Comparison of ENCODE assay signal across 2 worm cellular contexts in the genomic region with DNA sequence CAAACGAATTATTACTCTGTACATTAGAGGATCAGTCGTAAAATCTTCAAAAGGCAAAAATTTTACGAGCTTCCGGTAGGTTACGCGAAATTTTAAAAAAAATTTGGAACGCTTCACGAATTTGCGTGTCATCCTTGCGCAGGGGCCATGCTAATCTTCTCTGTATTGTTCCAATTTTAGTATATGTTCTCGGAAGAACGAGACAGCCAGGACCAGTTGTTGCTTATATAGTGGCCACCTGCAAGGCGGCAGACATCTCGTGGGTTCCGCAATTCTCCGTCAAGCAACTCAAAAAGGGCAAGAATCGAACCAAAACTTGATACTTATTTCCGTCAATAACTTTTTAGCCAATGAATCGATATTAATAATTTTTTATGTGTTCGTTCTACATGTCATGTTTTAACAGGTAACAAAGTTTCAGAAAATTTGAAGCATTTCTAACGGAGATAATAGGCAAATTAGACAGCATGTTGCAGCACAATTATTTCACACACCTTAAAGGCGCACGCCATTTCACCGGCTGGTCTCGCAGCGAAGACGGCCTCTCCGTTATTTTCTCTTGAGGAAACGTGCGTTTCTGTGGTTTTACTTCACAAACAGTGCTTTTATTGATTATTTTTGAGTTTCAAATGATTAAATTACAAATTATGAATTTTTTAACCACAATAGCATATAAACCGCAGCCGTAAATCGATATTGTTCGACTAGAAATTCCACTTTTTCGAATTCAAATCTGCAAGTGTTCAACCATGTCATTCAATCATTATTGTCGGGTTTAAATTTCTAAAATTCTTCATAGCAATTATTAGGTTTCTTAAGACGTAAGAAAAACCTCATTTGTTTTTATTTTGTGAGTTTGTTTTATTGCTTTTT.
TF ChIP-seq lines count a peak whose summit lies in the region.

No protein-coding gene starts in this region.

TF ChIP-seq in whole organism, L4 larva, 104 proteins besides CTCF, POLR2A, EP300 and RAD21 (continued from another document):
- TF ChIP-seq nhr-48 (tag; optimal IDR thresholded peaks at IDR 0.05; lab: Kevin White, UChicago) (peak; percentile 86), tag-97 (GFP tag; IDR thresholded peaks at IDR 0.05; lab: Robert Waterston, UW) (no peak), F49E8.2 (tag; optimal IDR thresholded peaks at IDR 0.05; lab: Kevin White, UChicago; ENCODE audit: borderline replicate concordance) (peak; percentile 93), mep-1 (tag; optimal IDR thresholded peaks at IDR 0.05; lab: Kevin White, UChicago) (peak; percentile 86), Y48G9A.11 (GFP tag; IDR thresholded peaks at IDR 0.05; lab: Robert Waterston, UW) (peak; percentile 87), snpc-4 (tag; optimal IDR thresholded peaks at IDR 0.05; lab: Kevin White, UChicago) (peak; percentile 96), pqm-1 (tag; optimal IDR thresholded peaks at IDR 0.05; lab: Kevin White, UChicago) (no peak), gei-8 (GFP tag; optimal IDR thresholded peaks at IDR 0.05; lab: Kevin White, UChicago) (peak; percentile 90), T26A8.4 (GFP tag; IDR thresholded peaks at IDR 0.05; lab: Robert Waterston, UW) (peak; percentile 95), aha-1 (tag; lab: Kevin White, UChicago) (peak; percentile 94), nhr-111 (GFP tag; optimal IDR thresholded peaks at IDR 0.05; lab: Kevin White, UChicago) (peak; percentile 81), arid-1 (GFP tag; conservative IDR thresholded peaks at IDR 0.05; lab: Robert Waterston, UW) (peak; percentile 95), zip-2 (tag; optimal IDR thresholded peaks at IDR 0.05; lab: Kevin White, UChicago) (peak; percentile 30), spr-1 (tag; optimal IDR thresholded peaks at IDR 0.05; lab: Kevin White, UChicago) (peak; percentile 77), jun-1 (tag; optimal IDR thresholded peaks at IDR 0.05; lab: Kevin White, UChicago) (peak; percentile 38), F26F4.8 (GFP tag; conservative IDR thresholded peaks at IDR 0.05; lab: Robert Waterston, UW) (peak; percentile 92), unc-130 (GFP tag; optimal IDR thresholded peaks at IDR 0.05; lab: Kevin White, UChicago) (peak; percentile 46), cey-2 (tag; optimal IDR thresholded peaks at IDR 0.05; lab: Kevin White, UChicago; ENCODE audit: borderline replicate concordance, insufficient read depth) (no peak), daf-8 (GFP tag; IDR thresholded peaks at IDR 0.05; lab: Robert Waterston, UW) (peak; percentile 76; the same call in 1 of the 2 replicates), nhr-237 (tag; optimal IDR thresholded peaks at IDR 0.05; lab: Kevin White, UChicago) (no peak), attf-4 (tag; optimal IDR thresholded peaks at IDR 0.05; lab: Kevin White, UChicago) (no peak), nhr-77 (tag; optimal IDR thresholded peaks at IDR 0.05; lab: Kevin White, UChicago) (no peak), Y75B8A.6 (GFP tag; IDR thresholded peaks at IDR 0.05; lab: Robert Waterston, UW) (peak; percentile 94), hif-1 (tag; optimal IDR thresholded peaks at IDR 0.05; lab: Kevin White, UChicago) (peak; percentile 5 to 96), nhr-42 (GFP tag; IDR thresholded peaks at IDR 0.05; lab: Robert Waterston, UW) (peak; percentile 93), aly-2 (tag; optimal IDR thresholded peaks at IDR 0.05; lab: Kevin White, UChicago) (no peak), ceh-32 (tag; optimal IDR thresholded peaks at IDR 0.05; lab: Kevin White, UChicago; ENCODE audit: poor library complexity) (peak; percentile 60), egl-43 (GFP tag; IDR thresholded peaks at IDR 0.05; lab: Robert Waterston, UW) (peak; percentile 94), Y5F2A.4 (GFP tag; optimal IDR thresholded peaks at IDR 0.05; lab: Kevin White, UChicago) (peak; percentile 84), nhr-11 (tag; optimal IDR thresholded peaks at IDR 0.05; lab: Kevin White, UChicago) (no peak), dmd-9 (GFP tag; IDR thresholded peaks at IDR 0.05; lab: Robert Waterston, UW) (peak; percentile 80), daf-19 (GFP tag; conservative IDR thresholded peaks at IDR 0.05; lab: Robert Waterston, UW) (peak; percentile 87), unc-39 (tag; optimal IDR thresholded peaks at IDR 0.05; lab: Kevin White, UChicago) (no peak), F10B5.3 (tag; optimal IDR thresholded peaks at IDR 0.05; lab: Kevin White, UChicago) (peak; percentile 83), lin-1 (GFP tag; IDR thresholded peaks at IDR 0.05; lab: Robert Waterston, UW) (peak; percentile 73; the same call in 1 of the 2 replicates), lin-15B (tag; optimal IDR thresholded peaks at IDR 0.05; lab: Kevin White, UChicago) (no peak), nhr-76 (tag; optimal IDR thresholded peaks at IDR 0.05; lab: Kevin White, UChicago) (no peak), T20F7.1 (GFP tag; optimal IDR thresholded peaks at IDR 0.05; lab: Kevin White, UChicago) (peak; percentile 79), ceh-82 (tag; optimal IDR thresholded peaks at IDR 0.05; lab: Kevin White, UChicago) (no peak), mes-2 (tag; optimal IDR thresholded peaks at IDR 0.05; lab: Kevin White, UChicago; ENCODE audit: poor library complexity, severe bottlenecking) (peak; percentile 93), Y105C5A.15 (GFP tag; IDR thresholded peaks at IDR 0.05; lab: Robert Waterston, UW) (peak; percentile 72; the same call in 1 of the 2 replicates), mdl-1 (tag; optimal IDR thresholded peaks at IDR 0.05; lab: Kevin White, UChicago) (peak in 1 of 2 experiments; percentile 5), lin-29 (GFP tag; IDR thresholded peaks at IDR 0.05; lab: Robert Waterston, UW) (peak; percentile 49; the same call in 1 of the 2 replicates), zfp-2 (tag; optimal IDR thresholded peaks at IDR 0.05; lab: Kevin White, UChicago) (peak; percentile 63), ztf-7 (tag; optimal IDR thresholded peaks at IDR 0.05; lab: Kevin White, UChicago) (peak; percentile 85), mxl-3 (GFP tag; optimal IDR thresholded peaks at IDR 0.05; lab: Kevin White, UChicago) (peak; percentile 60), nhr-28 (tag; optimal IDR thresholded peaks at IDR 0.05; lab: Kevin White, UChicago) (peak; percentile 70), pha-4 (GFP tag; IDR thresholded peaks at IDR 0.05; lab: Robert Waterston, UW) (peak; percentile 92), pha-4 (tag; optimal IDR thresholded peaks at IDR 0.05; lab: Kevin White, UChicago) (no peak), mdt-29 (GFP tag; IDR thresholded peaks at IDR 0.05; lab: Robert Waterston, UW) (peak; percentile 84; the same call in 1 of the 2 replicates), lir-3 (tag; optimal IDR thresholded peaks at IDR 0.05; lab: Kevin White, UChicago) (peak; percentile 82), saeg-2 (GFP tag; IDR thresholded peaks at IDR 0.05; lab: Robert Waterston, UW) (peak; percentile 78; the same call in 1 of the 2 replicates), lin-13 (GFP tag; optimal IDR thresholded peaks at IDR 0.05; lab: Kevin White, UChicago) (peak; percentile 60), nhr-25 (tag; optimal IDR thresholded peaks at IDR 0.05; lab: Kevin White, UChicago; ENCODE audit: borderline replicate concordance, insufficient read depth) (peak; percentile 61), ZK546.5 (tag; optimal IDR thresholded peaks at IDR 0.05; lab: Kevin White, UChicago) (no peak), hlh-11 (tag; optimal IDR thresholded peaks at IDR 0.05; lab: Kevin White, UChicago) (peak; percentile 83)

TF ChIP-seq in whole organism, late embryonic, 69 proteins besides CTCF, POLR2A, EP300 and RAD21 (continued from another document):
- no peak for TF ChIP-seq syd-9 (tag; optimal IDR thresholded peaks at IDR 0.05; lab: Kevin White, UChicago)
- TF ChIP-seq pqm-1 (tag; optimal IDR thresholded peaks at IDR 0.05; lab: Kevin White, UChicago): peak; percentile 4
- peak; percentile 75 for TF ChIP-seq ref-2 (tag; optimal IDR thresholded peaks at IDR 0.05; lab: Kevin White, UChicago)
- TF ChIP-seq elt-2 (tag; optimal IDR thresholded peaks at IDR 0.05; lab: Kevin White, UChicago): peak; percentile 76
- TF ChIP-seq F13H6.1 (tag; optimal IDR thresholded peaks at IDR 0.05; lab: Kevin White, UChicago): no peak
- TF ChIP-seq ceh-34 (tag; optimal IDR thresholded peaks at IDR 0.05; lab: Kevin White, UChicago): peak; percentile 44
- peak; percentile 78 for TF ChIP-seq fkh-6 (tag; optimal IDR thresholded peaks at IDR 0.05; lab: Kevin White, UChicago)
- peak; percentile 57 for TF ChIP-seq nhr-232 (tag; optimal IDR thresholded peaks at IDR 0.05; lab: Kevin White, UChicago)
- peak; percentile 44 for TF ChIP-seq pat-9 (tag; optimal IDR thresholded peaks at IDR 0.05; lab: Kevin White, UChicago)
- peak; percentile 60 for TF ChIP-seq sox-2 (GFP tag; IDR thresholded peaks at IDR 0.05; lab: Robert Waterston, UW)
- TF ChIP-seq C08G9.2 (tag; optimal IDR thresholded peaks at IDR 0.05; lab: Kevin White, UChicago): peak; percentile 39
- TF ChIP-seq ceh-14 (tag; optimal IDR thresholded peaks at IDR 0.05; lab: Kevin White, UChicago): peak; percentile 82
- TF ChIP-seq pha-2 (tag; optimal IDR thresholded peaks at IDR 0.05; lab: Kevin White, UChicago): peak; percentile 66
- TF ChIP-seq ceh-30 (tag; optimal IDR thresholded peaks at IDR 0.05; lab: Kevin White, UChicago): no peak
